Worm (Caenorhabditis elegans) whole organism, L1 larva: ENCODE measurements around the gene W01D2.6.

ENCODE experiments used
- C04F5.9 ChIP-seq: sonication (generic microtip); optimal IDR thresholded peaks from 2 replicates; lab custom pipeline; 2016; ENCODE audit warnings: missing genetic modification characterization, missing compliant biosample characterization
- C16A3.4 ChIP-seq: fragments of 150-350 bp; optimal IDR thresholded peaks from 2 replicates; lab custom pipeline; 2014; ENCODE audit warnings: missing biosample characterization, missing genetic modification characterization
- ama-1 ChIP-seq: fragments of 150-350 bp; optimal IDR thresholded peaks from 2 replicates; lab custom pipeline; 2014
- blmp-1 ChIP-seq: fragments of 150-350 bp; optimal IDR thresholded peaks from 2 replicates; lab custom pipeline; 2014; ENCODE audit warnings: missing biosample characterization, missing genetic modification characterization
- ceh-8 ChIP-seq: fragments of 200-800 bp; sonication (Bioruptor generic); optimal IDR thresholded peaks from 2 replicates; lab custom pipeline; 2018; ENCODE audit warnings: mild to moderate bottlenecking, missing genetic modification characterization, moderate library complexity, missing compliant biosample characterization
- ceh-82 ChIP-seq, 3 experiments: fragments of 150-350 bp in 1 of 3; sonication (generic microtip) in 2 of 3; optimal IDR thresholded peaks; 2 replicates each; lab custom pipeline; 2014 to 2017; ENCODE audit warnings: missing biosample characterization in 3 of 3, missing genetic modification characterization in 3 of 3
- ceh-88 ChIP-seq: fragments of 200-800 bp; sonication (Bioruptor generic); IDR thresholded peaks from 2 replicates; pipeline ENCODE4 v1.3.6; 2022; ENCODE audit warnings: missing genetic modification characterization, missing compliant biosample characterization
- ceh-90 ChIP-seq: sonication (generic microtip); optimal IDR thresholded peaks from 2 replicates; lab custom pipeline; 2016; ENCODE audit warnings: missing genetic modification characterization, missing compliant biosample characterization
- dpl-1 ChIP-seq, 3 experiments: fragments of 150-350 bp in 2 of 3; sonication (generic microtip) in 1 of 3; optimal IDR thresholded peaks; 2 replicates each; lab custom pipeline; 2014 to 2017; ENCODE audit warnings: missing biosample characterization in 3 of 3, missing genetic modification characterization in 3 of 3, missing genetic modification reagents in 3 of 3
- dsc-1 ChIP-seq: sonication (generic microtip); optimal IDR thresholded peaks from 2 replicates; lab custom pipeline; 2016; ENCODE audit warnings: mild to moderate bottlenecking, missing genetic modification characterization, missing compliant biosample characterization
- efl-3 ChIP-seq: fragments of 200-800 bp; sonication (Bioruptor generic); optimal IDR thresholded peaks from 2 replicates; lab custom pipeline; 2018; ENCODE audit warnings: mild to moderate bottlenecking, missing genetic modification characterization, missing compliant biosample characterization
- elt-2 ChIP-seq: sonication (generic microtip); optimal IDR thresholded peaks from 2 replicates; lab custom pipeline; 2016; ENCODE audit warnings: missing genetic modification characterization, mild to moderate bottlenecking, inconsistent platforms, missing compliant biosample characterization, missing genetic modification reagents
- elt-3 ChIP-seq, 6 experiments: fragments of 150-350 bp in 1 of 6; sonication (generic microtip); optimal IDR thresholded peaks; 2 replicates each; lab custom pipeline; 2017 to 2018; ENCODE audit warnings: missing biosample characterization in 6 of 6, missing genetic modification characterization in 6 of 6, inconsistent platforms in 1 of 6
- fkh-10 ChIP-seq: sonication (generic microtip); optimal IDR thresholded peaks from 2 replicates; lab custom pipeline; 2017; ENCODE audit warnings: missing biosample characterization, missing genetic modification reagents, missing genetic modification characterization
- fkh-8 ChIP-seq: sonication (generic microtip); optimal IDR thresholded peaks from 2 replicates; lab custom pipeline; 2016; ENCODE audit warnings: mild to moderate bottlenecking, missing genetic modification characterization, missing compliant biosample characterization
- fos-1 ChIP-seq: fragments of 150-350 bp; optimal IDR thresholded peaks from 2 replicates; lab custom pipeline; 2014; ENCODE audit warnings: missing biosample characterization, missing genetic modification characterization
- grh-1 ChIP-seq: fragments of 200-800 bp; sonication (Bioruptor generic); IDR thresholded peaks from 2 replicates; pipeline ENCODE4 v1.3.6; 2022; ENCODE audit warnings: missing genetic modification reagents, missing genetic modification characterization, missing compliant biosample characterization
- hlh-17 ChIP-seq: fragments of 200-800 bp; sonication (Bioruptor generic); optimal IDR thresholded peaks from 2 replicates; lab custom pipeline; 2018; ENCODE audit warnings: missing genetic modification characterization, mild to moderate bottlenecking, missing compliant biosample characterization, moderate library complexity, borderline replicate concordance
- irx-1 ChIP-seq: sonication (generic microtip); optimal IDR thresholded peaks from 2 replicates; lab custom pipeline; 2016; ENCODE audit warnings: missing genetic modification characterization, missing compliant biosample characterization
- lin-14 ChIP-seq: fragments of 200-800 bp; sonication (Bioruptor generic); optimal IDR thresholded peaks from 2 replicates; lab custom pipeline; 2018; ENCODE audit warnings: mild to moderate bottlenecking, missing genetic modification characterization, moderate library complexity, missing compliant biosample characterization
- lin-15B ChIP-seq: fragments of 150-350 bp; sonication (generic microtip); optimal IDR thresholded peaks from 3 replicates; lab custom pipeline; 2014; ENCODE audit warnings: missing biosample characterization, missing genetic modification characterization
- lin-35 ChIP-seq, 2 experiments: fragments of 150-350 bp; optimal IDR thresholded peaks; 2 replicates each; lab custom pipeline; 2014; ENCODE audit warnings: missing biosample characterization in 2 of 2, missing genetic modification characterization in 2 of 2, missing genetic modification reagents in 2 of 2
- lin-39 ChIP-seq: fragments of 150-350 bp; optimal IDR thresholded peaks from 2 replicates; lab custom pipeline; 2014; ENCODE audit warnings: missing biosample characterization, missing genetic modification reagents, missing genetic modification characterization
- lsy-2 ChIP-seq, 2 experiments: fragments of 150-350 bp; optimal IDR thresholded peaks; 2 replicates each; lab custom pipeline; 2014; ENCODE audit warnings: missing biosample characterization in 2 of 2, missing genetic modification characterization in 2 of 2
- mdl-1 ChIP-seq, 2 experiments: fragments of 150-350 bp; optimal IDR thresholded peaks; 2 replicates each; lab custom pipeline; 2014 to 2017; ENCODE audit warnings: missing biosample characterization in 2 of 2, missing genetic modification characterization in 2 of 2, inconsistent platforms in 1 of 2
- mef-2 ChIP-seq: fragments of 150-350 bp; optimal IDR thresholded peaks from 2 replicates; lab custom pipeline; 2014; ENCODE audit warnings: missing biosample characterization, missing genetic modification characterization
- mep-1 ChIP-seq: fragments of 150-350 bp; optimal IDR thresholded peaks from 2 replicates; lab custom pipeline; 2014; ENCODE audit warnings: missing biosample characterization, missing genetic modification characterization
- nhr-20 ChIP-seq: sonication (generic microtip); optimal IDR thresholded peaks from 2 replicates; lab custom pipeline; 2016; ENCODE audit warnings: mild to moderate bottlenecking, missing genetic modification characterization, missing compliant biosample characterization
- nhr-237 ChIP-seq: fragments of 150-350 bp; optimal IDR thresholded peaks from 2 replicates; lab custom pipeline; 2014; ENCODE audit warnings: missing biosample characterization, missing genetic modification characterization
- nhr-77 ChIP-seq: fragments of 150-350 bp; optimal IDR thresholded peaks from 2 replicates; lab custom pipeline; 2014; ENCODE audit warnings: missing biosample characterization, missing genetic modification characterization
- nhr-90 ChIP-seq: sonication (generic microtip); optimal IDR thresholded peaks from 2 replicates; lab custom pipeline; 2016; ENCODE audit warnings: mild to moderate bottlenecking, missing genetic modification characterization, missing compliant biosample characterization; ENCODE audit not compliant: poor library complexity
- pax-3 ChIP-seq: fragments of 200-800 bp; sonication (Bioruptor generic); optimal IDR thresholded peaks from 2 replicates; lab custom pipeline; 2018; ENCODE audit warnings: mild to moderate bottlenecking, missing genetic modification characterization, moderate library complexity, missing compliant biosample characterization
- rnt-1 ChIP-seq: sonication (generic microtip); optimal IDR thresholded peaks from 2 replicates; lab custom pipeline; 2016; ENCODE audit warnings: mild to moderate bottlenecking, missing genetic modification characterization, moderate library complexity, missing compliant biosample characterization
- snpc-4 ChIP-seq: fragments of 150-350 bp; optimal IDR thresholded peaks from 2 replicates; lab custom pipeline; 2014; ENCODE audit warnings: missing biosample characterization, missing genetic modification characterization
- snu-23 ChIP-seq: sonication (generic microtip); optimal IDR thresholded peaks from 2 replicates; lab custom pipeline; 2016; ENCODE audit warnings: missing genetic modification characterization, missing compliant biosample characterization
- sup-37 ChIP-seq: fragments of 200-800 bp; sonication (Bioruptor generic); optimal IDR thresholded peaks from 2 replicates; lab custom pipeline; 2018; ENCODE audit warnings: mild to moderate bottlenecking, missing genetic modification characterization, missing compliant biosample characterization
- swsn-7 ChIP-seq: sonication (generic microtip); optimal IDR thresholded peaks from 2 replicates; lab custom pipeline; 2016; ENCODE audit warnings: missing genetic modification characterization, missing compliant biosample characterization
- tlp-1 ChIP-seq: fragments of 150-350 bp; optimal IDR thresholded peaks from 2 replicates; lab custom pipeline; 2014; ENCODE audit warnings: missing biosample characterization, missing genetic modification characterization
- unc-130 ChIP-seq: fragments of 150-350 bp; optimal IDR thresholded peaks from 2 replicates; lab custom pipeline; 2017; ENCODE audit warnings: missing biosample characterization, missing genetic modification characterization, inconsistent platforms
- unc-30 ChIP-seq: sonication (generic microtip); optimal IDR thresholded peaks from 2 replicates; lab custom pipeline; 2017; ENCODE audit warnings: missing biosample characterization, missing genetic modification characterization
- unc-62 ChIP-seq: fragments of 150-350 bp; optimal IDR thresholded peaks from 2 replicates; lab custom pipeline; 2014; ENCODE audit warnings: missing biosample characterization, missing genetic modification reagents, missing genetic modification characterization
- unc-86 ChIP-seq: sonication (generic microtip); optimal IDR thresholded peaks from 2 replicates; lab custom pipeline; 2016; ENCODE audit warnings: missing genetic modification characterization, missing compliant biosample characterization
- zip-4 ChIP-seq: fragments of 200-800 bp; sonication (Bioruptor generic); optimal IDR thresholded peaks from 2 replicates; lab custom pipeline; 2018; ENCODE audit warnings: mild to moderate bottlenecking, missing genetic modification characterization, moderate library complexity, missing compliant biosample characterization

W01D2.6 gene

ce11 chrII:14838596-14839215, 29.9 kb downstream of the W01D2.6 start (continued):
- TF ChIP-seq hlh-17 = no peak
- no peak for TF ChIP-seq efl-3 (GFP tag; lab: Kevin White, UChicago)
- TF ChIP-seq zip-4 (GFP tag; lab: Kevin White, UChicago) = no peak
- no peak for TF ChIP-seq nhr-237 (tag; lab: Kevin White, UChicago)
- TF ChIP-seq mef-2 (tag; lab: Kevin White, UChicago) = no peak
- no peak for TF ChIP-seq fkh-10 (GFP tag; lab: Kevin White, UChicago)
- no peak for TF ChIP-seq tlp-1
- TF ChIP-seq grh-1 (GFP tag; lab: Robert Waterston, UW) = no peak
- TF ChIP-seq lin-14 (GFP tag; lab: Kevin White, UChicago) = peak; percentile 57
- peak in 1 of 2 experiments; percentile 5 for TF ChIP-seq mdl-1 (tag; optimal IDR thresholded peaks at IDR 0.05; lab: Kevin White, UChicago)
- peak in 1 of 2 experiments; percentile 31 for TF ChIP-seq lin-35 (GFP tag; optimal IDR thresholded peaks at IDR 0.05; lab: Kevin White, UChicago)
- no peak for TF ChIP-seq rnt-1 (tag; lab: Kevin White, UChicago)
- TF ChIP-seq ceh-88 (GFP tag; lab: Robert Waterston, UW) = no peak
- TF ChIP-seq mep-1 (tag; lab: Kevin White, UChicago) = no peak
- TF ChIP-seq swsn-7 (tag; lab: Kevin White, UChicago) = no peak
- TF ChIP-seq fkh-8 (tag; lab: Kevin White, UChicago) = no peak
- TF ChIP-seq pax-3 (tag; lab: Kevin White, UChicago) = no peak
- TF ChIP-seq unc-130 (tag; lab: Kevin White, UChicago) = no peak
- TF ChIP-seq blmp-1 (tag; lab: Kevin White, UChicago) = peak; percentile 67
- peak; percentile 44 for TF ChIP-seq nhr-90 (tag; lab: Kevin White, UChicago)
- TF ChIP-seq elt-3 (tag; optimal IDR thresholded peaks at IDR 0.05; lab: Kevin White, UChicago) = peak in 2 of 6 experiments; percentile 6 to 34
- TF ChIP-seq ceh-82 (tag; optimal IDR thresholded peaks at IDR 0.05; lab: Kevin White, UChicago) = no peak
- no peak for TF ChIP-seq irx-1
- TF ChIP-seq lsy-2 (tag; optimal IDR thresholded peaks at IDR 0.05; lab: Kevin White, UChicago) = no peak
- TF ChIP-seq dsc-1 = no peak
- TF ChIP-seq ceh-8 = no peak
- peak; percentile 9 for TF ChIP-seq snpc-4 (tag; lab: Kevin White, UChicago)
- TF ChIP-seq unc-86 (tag; lab: Kevin White, UChicago) = no peak
- no peak for TF ChIP-seq elt-2 (tag; lab: Kevin White, UChicago)
- no peak for TF ChIP-seq unc-30
- no peak for TF ChIP-seq lin-39 (tag; lab: Kevin White, UChicago)
- no peak for TF ChIP-seq fos-1 (tag; lab: Kevin White, UChicago)
- no peak for TF ChIP-seq sup-37 (GFP tag; lab: Kevin White, UChicago)
- no peak for TF ChIP-seq ceh-90 (tag; lab: Kevin White, UChicago)
- TF ChIP-seq C16A3.4 (tag; lab: Kevin White, UChicago) = no peak
- TF ChIP-seq C04F5.9 (tag; lab: Kevin White, UChicago) = no peak
- TF ChIP-seq lin-15B (tag; lab: Kevin White, UChicago) = no peak
- TF ChIP-seq ama-1 (lab: Kevin White, UChicago) = no peak
- TF ChIP-seq unc-62 (GFP tag; lab: Kevin White, UChicago) = no peak

ce11 chrII:14841253-14841652, 32.5 kb downstream of the W01D2.6 start:
- TF ChIP-seq nhr-77 (no peak), hlh-17 (no peak), fos-1 (tag; lab: Kevin White, UChicago) (no peak), lin-35 (GFP tag; optimal IDR thresholded peaks at IDR 0.05; lab: Kevin White, UChicago) (peak in 1 of 2 experiments; percentile 51), nhr-20 (peak; percentile 82), nhr-237 (tag; lab: Kevin White, UChicago) (no peak), dpl-1 (GFP tag; optimal IDR thresholded peaks at IDR 0.05; lab: Kevin White, UChicago) (no peak), lsy-2 (tag; optimal IDR thresholded peaks at IDR 0.05; lab: Kevin White, UChicago) (peak in 1 of 2 experiments; percentile 43), ceh-88 (GFP tag; lab: Robert Waterston, UW) (no peak), snu-23 (peak; percentile 24)
- TF ChIP-seq, all 84 proteins: peak for 4
